Worm (Caenorhabditis elegans) whole organism, midembryonic: ENCODE measurements around the gene C36C5.14.

Experiments
- T22C8.4 ChIP-seq: fragments of 200-800 bp; sonication (Bioruptor generic); IDR thresholded peaks from 2 replicates; pipeline ENCODE4 v1.3.6; 2022; ENCODE audit warnings: missing genetic modification characterization, missing compliant biosample characterization
- cog-1 ChIP-seq: sonication (generic microtip); optimal IDR thresholded peaks from 2 replicates; lab custom pipeline; 2016; ENCODE audit warnings: missing genetic modification characterization, missing compliant biosample characterization
- flt-1 ChIP-seq: fragments of 200-800 bp; sonication (Bioruptor generic); IDR thresholded peaks from 2 replicates; pipeline ENCODE4 v1.3.6; 2022; ENCODE audit warnings: missing genetic modification characterization, missing compliant biosample characterization
- ref-1 ChIP-seq: fragments of 200-800 bp; sonication (Bioruptor generic); conservative IDR thresholded peaks from 2 replicates; pipeline ENCODE4 v1.3.6; 2022; ENCODE audit warnings: missing genetic modification reagents, missing genetic modification characterization, missing compliant biosample characterization
- tab-1 ChIP-seq: fragments of 200-800 bp; sonication (Bioruptor generic); IDR thresholded peaks from 2 replicates; pipeline ENCODE4 v1.3.6; 2022; ENCODE audit warnings: missing genetic modification characterization, missing compliant biosample characterization
- ztf-23 ChIP-seq: fragments of 200-800 bp; sonication (Bioruptor generic); IDR thresholded peaks from 2 replicates; pipeline ENCODE4 v1.3.6; 2022; ENCODE audit warnings: missing genetic modification reagents, missing genetic modification characterization, missing compliant biosample characterization
- ztf-29 ChIP-seq: fragments of 200-800 bp; sonication (Bioruptor generic); IDR thresholded peaks from 2 replicates; pipeline ENCODE4 v1.3.6; 2022; ENCODE audit warnings: missing genetic modification reagents, missing genetic modification characterization, missing compliant biosample characterization

DNA sequence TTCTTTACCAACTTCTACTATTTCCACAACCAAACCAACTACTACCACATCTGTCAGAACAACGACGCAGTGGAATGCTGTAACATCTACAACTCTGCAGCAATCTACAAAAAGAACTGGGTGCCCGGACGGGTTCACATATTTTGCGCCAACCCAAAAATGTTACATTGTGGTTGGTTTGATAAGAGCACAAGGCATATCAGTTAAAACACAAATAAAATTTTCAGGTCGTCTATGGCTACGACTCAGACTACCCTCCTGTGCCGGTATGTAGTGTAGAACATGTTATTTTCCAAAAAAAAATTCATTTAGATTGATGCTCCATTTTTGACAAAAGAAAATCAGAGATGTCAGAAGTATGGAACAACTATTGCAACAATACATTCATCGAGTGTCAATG, 46.2 kb downstream of the C36C5.14 start:
- no peak for TF ChIP-seq cog-1 (tag; lab: Kevin White, UChicago)
- TF ChIP-seq flt-1 (GFP tag; lab: Robert Waterston, UW): no peak
- TF ChIP-seq ztf-23: no peak
- TF ChIP-seq ztf-29: no peak
- TF ChIP-seq T22C8.4 (GFP tag; lab: Robert Waterston, UW): no peak
- TF ChIP-seq tab-1 (GFP tag; lab: Robert Waterston, UW): no peak
- no peak for TF ChIP-seq ref-1 (GFP tag; lab: Robert Waterston, UW)
